Worm (Caenorhabditis elegans) whole organism, L4 larva: Measurements from ENCODE around the gene rrsr-1.

Source experiments
- F37D6.2 ChIP-seq: sonication (generic microtip); optimal IDR thresholded peaks from 2 replicates; lab custom pipeline; 2016; ENCODE audit warnings: mild to moderate bottlenecking, missing genetic modification characterization, missing compliant biosample characterization
- F44E2.7 ChIP-seq: fragments of 200-800 bp; sonication (Bioruptor generic); IDR thresholded peaks from 2 replicates; pipeline ENCODE4 v2.1.2; 2022; ENCODE audit warnings: missing genetic modification characterization, missing compliant biosample characterization
- F49E8.2 ChIP-seq: sonication (generic microtip); optimal IDR thresholded peaks from 2 replicates; lab custom pipeline; 2016; ENCODE audit warnings: missing compliant biosample characterization, mild to moderate bottlenecking, missing genetic modification characterization, borderline replicate concordance
- T26A8.4 ChIP-seq: fragments of 200-800 bp; sonication (Bioruptor generic); IDR thresholded peaks from 2 replicates; pipeline ENCODE4 v1.3.6; 2022; ENCODE audit warnings: missing genetic modification characterization, missing compliant biosample characterization
- ama-1 ChIP-seq: fragments of 150-350 bp; optimal IDR thresholded peaks from 2 replicates; lab custom pipeline; 2014; ENCODE audit warnings: inconsistent platforms, mixed read lengths
- arid-1 ChIP-seq: fragments of 200-800 bp; sonication (Bioruptor generic); conservative IDR thresholded peaks from 2 replicates; pipeline ENCODE4 v1.3.6; 2022; ENCODE audit warnings: missing genetic modification reagents, missing genetic modification characterization, missing compliant biosample characterization
- attf-4 ChIP-seq: sonication (generic microtip); optimal IDR thresholded peaks from 3 replicates; lab custom pipeline; 2017; ENCODE audit warnings: missing biosample characterization, missing genetic modification characterization
- ceh-32 ChIP-seq: sonication (generic microtip); optimal IDR thresholded peaks from 2 replicates; lab custom pipeline; 2016; ENCODE audit warnings: mild to moderate bottlenecking, missing genetic modification characterization, missing compliant biosample characterization; ENCODE audit not compliant: poor library complexity
- ces-1 ChIP-seq: fragments of 150-350 bp; sonication (generic microtip); optimal IDR thresholded peaks from 4 replicates; lab custom pipeline; 2014; ENCODE audit warnings: missing biosample characterization, missing genetic modification reagents, missing genetic modification characterization
- ctbp-1 ChIP-seq: fragments of 200-800 bp; sonication (Bioruptor generic); IDR thresholded peaks from 2 replicates; pipeline ENCODE4 v1.3.6; 2022; ENCODE audit warnings: missing genetic modification reagents, missing genetic modification characterization, missing compliant biosample characterization
- daf-12 ChIP-seq: fragments of 150-350 bp; optimal IDR thresholded peaks from 2 replicates; lab custom pipeline; 2014; ENCODE audit warnings: missing biosample characterization, missing genetic modification reagents, missing genetic modification characterization
- daf-8 ChIP-seq: fragments of 200-800 bp; sonication (Bioruptor generic); IDR thresholded peaks from 2 replicates; pipeline ENCODE4 v1.3.6; 2022; ENCODE audit warnings: missing genetic modification characterization, missing compliant biosample characterization
- dmd-6 ChIP-seq: fragments of 200-800 bp; sonication (Bioruptor generic); IDR thresholded peaks from 2 replicates; pipeline ENCODE4 v1.3.6; 2022; ENCODE audit warnings: missing genetic modification reagents, missing genetic modification characterization, missing compliant biosample characterization
- dmd-9 ChIP-seq: fragments of 200-800 bp; sonication (Bioruptor generic); IDR thresholded peaks from 2 replicates; pipeline ENCODE4 v1.3.6; 2022; ENCODE audit warnings: missing genetic modification reagents, missing genetic modification characterization, missing compliant biosample characterization
- dve-1 ChIP-seq: sonication (generic microtip); optimal IDR thresholded peaks from 2 replicates; lab custom pipeline; 2017; ENCODE audit warnings: antibody characterized with exemption, mild to moderate bottlenecking, missing genetic modification characterization, missing compliant biosample characterization; ENCODE audit not compliant: insufficient read depth
- hif-1 ChIP-seq, 2 experiments: sonication (generic microtip); optimal IDR thresholded peaks; 2 replicates each; lab custom pipeline; 2016 to 2017; ENCODE audit warnings: missing compliant biosample characterization in 2 of 2, missing genetic modification characterization in 2 of 2, missing genetic modification reagents in 2 of 2, missing genotype in 2 of 2, mild to moderate bottlenecking in 1 of 2
- hlh-11 ChIP-seq: fragments of 200-800 bp; sonication (Bioruptor generic); optimal IDR thresholded peaks from 2 replicates; lab custom pipeline; 2018; ENCODE audit warnings: mild to moderate bottlenecking, missing genetic modification characterization, missing compliant biosample characterization
- hlh-30 ChIP-seq: sonication (generic microtip); optimal IDR thresholded peaks from 2 replicates; lab custom pipeline; 2017; ENCODE audit warnings: antibody characterized with exemption, mild to moderate bottlenecking, missing genetic modification characterization, missing compliant biosample characterization; ENCODE audit not compliant: insufficient read depth
- hmg-1.1 ChIP-seq: fragments of 200-800 bp; sonication (Bioruptor generic); IDR thresholded peaks from 2 replicates; pipeline ENCODE4 v1.3.6; 2022; ENCODE audit warnings: missing genetic modification reagents, missing genetic modification characterization, missing compliant biosample characterization
- jun-1 ChIP-seq: fragments of 150-350 bp; optimal IDR thresholded peaks from 2 replicates; lab custom pipeline; 2014; ENCODE audit warnings: missing biosample characterization, missing genetic modification reagents, missing genetic modification characterization
- lim-7 ChIP-seq: fragments of 200-800 bp; sonication (Bioruptor generic); IDR thresholded peaks from 2 replicates; pipeline ENCODE4 v1.3.6; 2022; ENCODE audit warnings: missing genetic modification characterization, missing compliant biosample characterization
- lin-38 ChIP-seq: fragments of 200-800 bp; sonication (Bioruptor generic); IDR thresholded peaks from 2 replicates; pipeline ENCODE4 v1.3.6; 2022; ENCODE audit warnings: missing genetic modification reagents, missing genetic modification characterization, missing compliant biosample characterization
- lir-3 ChIP-seq: sonication (generic microtip); optimal IDR thresholded peaks from 2 replicates; lab custom pipeline; 2016; ENCODE audit warnings: mild to moderate bottlenecking, missing genetic modification characterization, missing compliant biosample characterization
- madf-5 ChIP-seq, 2 experiments: fragments of 200-800 bp; sonication (Bioruptor generic); IDR thresholded peaks; 2 replicates each; pipeline ENCODE4 v1.3.6; 2022; ENCODE audit warnings: missing compliant biosample characterization in 2 of 2, missing genetic modification characterization in 2 of 2
- madf-9 ChIP-seq: fragments of 200-800 bp; sonication (Bioruptor generic); conservative IDR thresholded peaks from 2 replicates; pipeline ENCODE4 v1.3.6; 2022; ENCODE audit warnings: missing genetic modification reagents, missing genetic modification characterization, missing compliant biosample characterization
- mes-2 ChIP-seq: sonication (generic microtip); optimal IDR thresholded peaks from 2 replicates; lab custom pipeline; 2016; ENCODE audit warnings: missing genotype, mild to moderate bottlenecking, missing genetic modification characterization, missing compliant biosample characterization; ENCODE audit not compliant: poor library complexity, severe bottlenecking
- nhr-11 ChIP-seq: fragments of 150-350 bp; optimal IDR thresholded peaks from 2 replicates; lab custom pipeline; 2014; ENCODE audit warnings: missing biosample characterization, missing genetic modification characterization
- nhr-111 ChIP-seq: fragments of 200-800 bp; sonication (Bioruptor generic); optimal IDR thresholded peaks from 2 replicates; lab custom pipeline; 2018; ENCODE audit warnings: mild to moderate bottlenecking, missing genetic modification characterization, missing compliant biosample characterization
- nhr-237 ChIP-seq: sonication (generic microtip); optimal IDR thresholded peaks from 2 replicates; lab custom pipeline; 2017; ENCODE audit warnings: missing biosample characterization, missing genetic modification characterization
- nhr-28 ChIP-seq: fragments of 150-350 bp; optimal IDR thresholded peaks from 2 replicates; lab custom pipeline; 2014; ENCODE audit warnings: missing biosample characterization, missing genetic modification characterization
- nhr-41 ChIP-seq: fragments of 200-800 bp; sonication (Bioruptor generic); IDR thresholded peaks from 2 replicates; pipeline ENCODE4 v1.3.6; 2022; ENCODE audit warnings: missing genetic modification reagents, missing genetic modification characterization, missing compliant biosample characterization
- nhr-6 ChIP-seq: fragments of 150-350 bp; optimal IDR thresholded peaks from 2 replicates; lab custom pipeline; 2014; ENCODE audit warnings: missing biosample characterization, missing genetic modification characterization
- pqm-1 ChIP-seq: sonication (generic microtip); optimal IDR thresholded peaks from 2 replicates; lab custom pipeline; 2017; ENCODE audit warnings: missing biosample characterization, missing genetic modification characterization
- rbr-2 ChIP-seq: sonication (generic microtip); optimal IDR thresholded peaks from 2 replicates; lab custom pipeline; 2016; ENCODE audit warnings: missing genotype, missing genetic modification characterization, missing compliant biosample characterization
- saeg-2 ChIP-seq: fragments of 200-800 bp; sonication (Bioruptor generic); IDR thresholded peaks from 2 replicates; pipeline ENCODE4 v1.3.6; 2022; ENCODE audit warnings: missing genetic modification reagents, missing genetic modification characterization, missing compliant biosample characterization
- snpc-1.2 ChIP-seq: fragments of 200-800 bp; sonication (Bioruptor generic); IDR thresholded peaks from 2 replicates; pipeline ENCODE4 v1.3.6; 2022; ENCODE audit warnings: missing genetic modification reagents, missing genetic modification characterization, missing compliant biosample characterization
- snpc-4 ChIP-seq: fragments of 150-350 bp; optimal IDR thresholded peaks from 2 replicates; lab custom pipeline; 2014; ENCODE audit warnings: missing biosample characterization, missing genetic modification characterization
- tag-97 ChIP-seq: fragments of 200-800 bp; sonication (Bioruptor generic); IDR thresholded peaks from 2 replicates; pipeline ENCODE4 v1.3.6; 2022; ENCODE audit warnings: missing genetic modification characterization, missing compliant biosample characterization
- unc-39 ChIP-seq: sonication (generic microtip); optimal IDR thresholded peaks from 2 replicates; lab custom pipeline; 2017; ENCODE audit warnings: missing biosample characterization, missing genetic modification characterization
- unc-62 ChIP-seq, 3 experiments: fragments of 150-350 bp in 1 of 3; sonication (generic microtip); optimal IDR thresholded peaks in 2 of 3; peaks in 1 of 3; 1 replicate in 1 of 3; 2 replicates in 2 of 3; lab custom pipeline; 2014 to 2017; ENCODE audit warnings: missing biosample characterization in 3 of 3, missing genetic modification characterization in 3 of 3, missing genetic modification reagents in 3 of 3, missing genotype in 1 of 3
- vab-7 ChIP-seq: fragments of 200-800 bp; sonication (Bioruptor generic); IDR thresholded peaks from 2 replicates; pipeline ENCODE4 v1.3.6; 2022; ENCODE audit warnings: missing genetic modification reagents, missing genetic modification characterization, missing compliant biosample characterization
- zfp-2 ChIP-seq: sonication (generic microtip); optimal IDR thresholded peaks from 2 replicates; lab custom pipeline; 2016; ENCODE audit warnings: mild to moderate bottlenecking, missing genetic modification characterization, missing compliant biosample characterization
- zfp-3 ChIP-seq: fragments of 200-800 bp; sonication (Bioruptor generic); conservative IDR thresholded peaks from 2 replicates; pipeline ENCODE4 v1.3.6; 2022; ENCODE audit warnings: missing genetic modification reagents, missing genetic modification characterization, missing compliant biosample characterization
- zip-11 ChIP-seq: fragments of 200-800 bp; sonication (Bioruptor generic); IDR thresholded peaks from 2 replicates; pipeline ENCODE4 v1.3.6; 2022; ENCODE audit warnings: missing genetic modification characterization, missing compliant biosample characterization
- zip-2 ChIP-seq: fragments of 150-350 bp; optimal IDR thresholded peaks from 2 replicates; lab custom pipeline; 2014; ENCODE audit warnings: missing biosample characterization, missing genetic modification characterization
- ztf-7 ChIP-seq: fragments of 150-350 bp; optimal IDR thresholded peaks from 2 replicates; lab custom pipeline; 2014; ENCODE audit warnings: missing biosample characterization, missing genetic modification characterization

Gene rrsr-1

ce11 chrV:14414964-14415564, 9.7 kb downstream of the rrsr-1 start, which contains the start of the genes nxf-1 and C15H11.11 (continued):
- TF ChIP-seq jun-1 (tag; lab: Kevin White, UChicago) (no peak), ctbp-1 (GFP tag; lab: Robert Waterston, UW) (no peak), F37D6.2 (tag; lab: Kevin White, UChicago) (no peak), madf-9 (no peak), nhr-28 (tag; lab: Kevin White, UChicago) (peak; percentile 50), hmg-1.1 (GFP tag; lab: Robert Waterston, UW) (peak; percentile 43; the same call in 1 of the 2 replicates), snpc-1.2 (GFP tag; lab: Robert Waterston, UW) (no peak), nhr-41 (GFP tag; lab: Robert Waterston, UW) (no peak), nhr-111 (GFP tag; lab: Kevin White, UChicago) (no peak), daf-8 (no peak), hlh-30 (peak; percentile 99), vab-7 (GFP tag; lab: Robert Waterston, UW) (no peak), unc-62 (GFP tag; optimal IDR thresholded peaks at IDR 0.05 in 1 of 2; lab: Kevin White, UChicago) (no peak), unc-62 (tag; optimal IDR thresholded peaks at IDR 0.05; lab: Kevin White, UChicago) (no peak), zfp-2 (tag; lab: Kevin White, UChicago) (no peak), unc-39 (tag; lab: Kevin White, UChicago) (no peak), daf-12 (no peak), dve-1 (tag; lab: Kevin White, UChicago) (peak; percentile 80), tag-97 (GFP tag; lab: Robert Waterston, UW) (no peak)
- TF ChIP-seq, all 104 proteins: peak for 32

- no peak for TF ChIP-seq zip-11
- peak; percentile 14 for TF ChIP-seq hlh-30
- TF ChIP-seq ces-1 (GFP tag; lab: Kevin White, UChicago): no peak
- peak; percentile 81 for TF ChIP-seq pqm-1 (tag; lab: Kevin White, UChicago)
- TF ChIP-seq dve-1 (tag; lab: Kevin White, UChicago): peak; percentile 61
- peak; percentile 55 for TF ChIP-seq nhr-28 (tag; lab: Kevin White, UChicago)
- peak; percentile 8 for TF ChIP-seq hlh-11
- TF ChIP-seq hif-1 (tag; optimal IDR thresholded peaks at IDR 0.05; lab: Kevin White, UChicago): no peak
- TF ChIP-seq rbr-2: no peak
- TF ChIP-seq nhr-6 (tag; lab: Kevin White, UChicago): peak; percentile 81
- peak; percentile 66 for TF ChIP-seq dmd-6 (GFP tag; lab: Robert Waterston, UW)
- no peak for TF ChIP-seq attf-4
- no peak for TF ChIP-seq lir-3 (tag; lab: Kevin White, UChicago)
- no peak for TF ChIP-seq saeg-2 (GFP tag; lab: Robert Waterston, UW)
- TF ChIP-seq ctbp-1 (GFP tag; lab: Robert Waterston, UW): no peak
These were observed 10.8 kb downstream of the rrsr-1 start for ce11 chrV:14414032-14414431.

ce11 chrV:14411989-14412388, 12.8 kb downstream of the rrsr-1 start:
- TF ChIP-seq ceh-32: no peak
- no peak for TF ChIP-seq nhr-41 (GFP tag; lab: Robert Waterston, UW)
- TF ChIP-seq mes-2 (tag; lab: Kevin White, UChicago): peak; percentile 35
- no peak for TF ChIP-seq dmd-9 (GFP tag; lab: Robert Waterston, UW)
- peak; percentile 35; the same call in 1 of the 2 replicates for TF ChIP-seq lin-38 (GFP tag; lab: Robert Waterston, UW)
- TF ChIP-seq snpc-1.2 (GFP tag; lab: Robert Waterston, UW): no peak
- TF ChIP-seq T26A8.4: no peak
- TF ChIP-seq arid-1: 0 out of 2 replicates have a peak, but pooled peaks have one; percentile 40
- no peak for TF ChIP-seq snpc-4 (tag; lab: Kevin White, UChicago)
- TF ChIP-seq nhr-11 (tag; lab: Kevin White, UChicago): no peak
- TF ChIP-seq madf-5 (GFP tag; IDR thresholded peaks at IDR 0.05; lab: Robert Waterston, UW): no peak
- no peak for TF ChIP-seq zfp-3 (GFP tag; lab: Robert Waterston, UW)
- TF ChIP-seq F49E8.2 (tag; lab: Kevin White, UChicago): no peak
- no peak for TF ChIP-seq ztf-7 (tag; lab: Kevin White, UChicago)
- no peak for TF ChIP-seq pqm-1 (tag; lab: Kevin White, UChicago)
- no peak for TF ChIP-seq zip-2 (tag; lab: Kevin White, UChicago)
- TF ChIP-seq nhr-237 (tag; lab: Kevin White, UChicago): no peak
- TF ChIP-seq zip-11: no peak
- peak; percentile 45 for TF ChIP-seq ama-1 (lab: Kevin White, UChicago)
- TF ChIP-seq lim-7 (GFP tag; lab: Robert Waterston, UW): 0 out of 2 replicates have a peak, but pooled peaks have one; percentile 45
- no peak for TF ChIP-seq ces-1 (GFP tag; lab: Kevin White, UChicago)
- no peak for TF ChIP-seq hmg-1.1 (GFP tag; lab: Robert Waterston, UW)
- TF ChIP-seq F44E2.7 (GFP tag; lab: Robert Waterston, UW): no peak
